Fruit fly (Drosophila melanogaster) whole organism: Measurements from ENCODE around the gene NijC.
A peak's percentile ranks its signal among the peaks of the same experiment; 100 is the strongest.

Source experiments
- CG8478 ChIP-seq: fragments of >200 bp; optimal IDR thresholded peaks from 2 replicates; lab custom pipeline; 2018; ENCODE audit warnings: inconsistent platforms
- Dll ChIP-seq: fragments of >200 bp; optimal IDR thresholded peaks from 2 replicates; lab custom pipeline; 2017
- EcR ChIP-seq, 2 experiments: fragments of >200 bp; optimal IDR thresholded peaks; 2 replicates each; lab custom pipeline; 2017; ENCODE audit warnings: missing biosample characterization in 2 of 2, missing genetic modification characterization in 2 of 2, missing genetic modification reagents in 2 of 2
- pan ChIP-seq: fragments of >200 bp; optimal IDR thresholded peaks from 2 replicates; lab custom pipeline; 2017
- psq ChIP-seq: fragments of >200 bp; optimal IDR thresholded peaks from 2 replicates; lab custom pipeline; 2017
- usp ChIP-seq: fragments of >200 bp; optimal IDR thresholded peaks from 2 replicates; lab custom pipeline; 2017; ENCODE audit warnings: missing biosample characterization, missing genetic modification characterization, mixed read lengths

Gene NijC

dm6 chr3R:12694742-12695141, at the start of gene NijC, which contains the start of gene CG14391:
Gene NijC (plus strand): TSS chr3R:12695129.
Gene CG14391 (minus strand): TSS chr3R:12694842.
- TF ChIP-seq Dll (lab: Kevin White, UChicago): no peak
- no peak for TF ChIP-seq pan (lab: Kevin White, UChicago)
- no peak for TF ChIP-seq EcR (GFP tag; optimal IDR thresholded peaks at IDR 0.05; lab: Kevin White, UChicago)
- TF ChIP-seq psq: no peak
- TF ChIP-seq usp (GFP tag; lab: Kevin White, UChicago): no peak
- TF ChIP-seq CG8478 (lab: Kevin White, UChicago): no peak

DNA sequence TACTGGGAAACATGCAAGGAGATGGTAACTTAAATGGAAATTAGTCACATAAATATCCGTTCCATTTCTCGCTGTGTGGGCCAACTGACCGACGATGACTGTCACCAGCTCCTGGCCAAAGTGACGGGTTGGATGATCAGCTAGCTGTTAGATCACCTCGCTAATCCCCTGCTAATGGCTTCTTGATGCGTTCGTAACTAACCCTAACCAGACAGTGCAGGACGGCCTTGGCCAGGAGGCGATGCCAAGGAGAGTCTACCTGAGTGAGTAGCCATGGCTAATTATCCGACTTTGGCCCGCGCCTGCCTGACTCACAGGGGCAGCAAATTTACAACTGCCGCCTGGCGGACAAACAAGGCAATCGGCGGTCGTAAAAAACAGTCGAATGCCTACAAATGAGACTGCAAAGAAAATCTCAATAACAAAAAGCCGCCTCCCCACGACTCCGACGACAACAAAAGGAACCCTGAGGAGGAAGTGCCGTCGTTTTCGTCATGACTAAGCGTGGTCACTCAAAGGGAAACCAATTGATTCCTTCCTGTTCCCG, 49.1 kb upstream of the NijC start:
- no peak for TF ChIP-seq EcR (GFP tag; optimal IDR thresholded peaks at IDR 0.05; lab: Kevin White, UChicago)
- TF ChIP-seq pan (lab: Kevin White, UChicago): no peak
- no peak for TF ChIP-seq Dll (lab: Kevin White, UChicago)

- no peak for TF ChIP-seq usp (GFP tag; lab: Kevin White, UChicago)
- TF ChIP-seq pan (lab: Kevin White, UChicago): no peak
- no peak for TF ChIP-seq CG8478 (lab: Kevin White, UChicago)
- no peak for TF ChIP-seq EcR (GFP tag; optimal IDR thresholded peaks at IDR 0.05; lab: Kevin White, UChicago)
- TF ChIP-seq Dll (lab: Kevin White, UChicago): no peak
These were observed 48.0 kb upstream of the NijC start for dm6 chr3R:12646926-12647325.

DNA sequence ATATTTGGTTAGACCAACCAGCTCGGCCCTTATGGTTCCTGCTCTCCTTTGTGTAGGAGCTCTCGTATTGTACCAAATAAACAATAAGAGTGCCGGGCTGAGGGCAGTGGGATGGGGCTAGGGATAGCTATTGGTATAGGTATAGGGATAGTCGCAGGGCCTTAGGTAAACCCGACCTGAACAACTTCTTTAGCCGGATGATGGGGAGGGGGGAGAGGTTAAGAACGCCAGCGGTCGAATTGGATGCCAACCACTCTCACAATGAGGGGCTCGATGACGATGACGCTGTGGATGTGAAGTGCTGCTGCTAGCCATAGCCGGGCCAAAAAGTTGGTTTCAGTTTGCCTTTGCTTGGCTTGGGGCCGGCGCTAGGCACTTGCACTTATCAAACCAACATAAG, 47.6 kb upstream of the NijC start:
- no peak for TF ChIP-seq Dll (lab: Kevin White, UChicago)
- no peak for TF ChIP-seq pan (lab: Kevin White, UChicago)
- no peak for TF ChIP-seq CG8478 (lab: Kevin White, UChicago)

dm6 chr3R:12647954-12648353, 47.0 kb upstream of the NijC start, which contains the start of gene Dtg:
Gene Dtg (plus strand): TSS chr3R:12648058.
- TF ChIP-seq usp (GFP tag; lab: Kevin White, UChicago): no peak
- peak in 1 of 2 experiments; percentile 30 for TF ChIP-seq EcR (GFP tag; optimal IDR thresholded peaks at IDR 0.05; lab: Kevin White, UChicago)

- TF ChIP-seq psq (no peak), pan (lab: Kevin White, UChicago) (no peak), EcR (GFP tag; optimal IDR thresholded peaks at IDR 0.05; lab: Kevin White, UChicago) (no peak), usp (GFP tag; lab: Kevin White, UChicago) (no peak), CG8478 (lab: Kevin White, UChicago) (no peak), Dll (lab: Kevin White, UChicago) (no peak)
These were observed 45.6 kb upstream of the NijC start for dm6 chr3R:12649099-12650029.

- TF ChIP-seq Dll (lab: Kevin White, UChicago): no peak
- TF ChIP-seq pan (lab: Kevin White, UChicago): no peak
- TF ChIP-seq EcR (GFP tag; optimal IDR thresholded peaks at IDR 0.05; lab: Kevin White, UChicago): no peak
- no peak for TF ChIP-seq CG8478 (lab: Kevin White, UChicago)
- TF ChIP-seq usp (GFP tag; lab: Kevin White, UChicago): no peak
- no peak for TF ChIP-seq psq
These were observed 44.4 kb upstream of the NijC start for dm6 chr3R:12650537-12650936.

DNA sequence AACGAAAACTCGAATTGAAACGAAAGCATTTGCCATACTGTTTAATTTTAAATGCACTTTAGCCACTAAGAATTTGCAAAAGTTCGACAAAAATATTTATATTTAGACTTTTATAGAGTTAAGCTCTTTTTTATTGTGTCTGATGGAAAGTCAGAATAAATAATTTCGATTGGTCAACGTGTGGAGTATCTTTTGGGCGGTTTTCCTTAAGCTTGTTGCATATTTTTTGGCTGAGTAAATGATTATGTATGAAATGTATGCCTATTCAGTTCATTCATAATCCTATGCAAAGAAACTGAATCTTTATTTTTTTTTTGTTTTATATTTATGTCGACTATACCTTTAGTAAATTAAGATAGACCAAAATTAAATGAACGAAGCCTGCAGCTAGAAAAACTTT, 42.2 kb upstream of the NijC start:
- TF ChIP-seq usp (GFP tag; lab: Kevin White, UChicago): no peak
- TF ChIP-seq EcR (GFP tag; optimal IDR thresholded peaks at IDR 0.05; lab: Kevin White, UChicago): no peak
- TF ChIP-seq pan (lab: Kevin White, UChicago): no peak
- no peak for TF ChIP-seq CG8478 (lab: Kevin White, UChicago)
- TF ChIP-seq Dll (lab: Kevin White, UChicago): no peak
- TF ChIP-seq psq: no peak

- no peak for TF ChIP-seq psq
- no peak for TF ChIP-seq CG8478 (lab: Kevin White, UChicago)
- TF ChIP-seq pan (lab: Kevin White, UChicago): no peak
- no peak for TF ChIP-seq EcR (GFP tag; optimal IDR thresholded peaks at IDR 0.05; lab: Kevin White, UChicago)
- TF ChIP-seq Dll (lab: Kevin White, UChicago): no peak
- no peak for TF ChIP-seq usp (GFP tag; lab: Kevin White, UChicago)
These were observed 41.2 kb upstream of the NijC start for dm6 chr3R:12653511-12654252.

DNA sequence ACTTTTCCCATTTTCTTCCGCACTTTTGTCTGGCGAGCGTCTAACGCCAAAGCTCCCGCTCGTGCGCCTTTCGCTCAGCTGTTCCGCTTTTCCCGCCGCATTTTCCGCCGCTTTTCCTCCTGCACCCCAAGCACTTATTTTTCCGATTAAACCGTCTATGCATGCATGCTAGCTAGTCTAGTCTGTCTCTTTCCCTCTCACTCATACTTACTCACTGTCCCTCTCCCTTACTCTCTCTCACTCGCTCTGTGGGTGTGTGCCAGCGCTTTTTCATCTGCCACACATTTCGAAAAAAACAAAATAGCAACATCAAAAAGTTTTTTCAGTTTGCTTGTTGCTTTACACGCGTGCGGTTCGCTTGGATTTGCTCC, 40.7 kb upstream of the NijC start, which contains the start of gene CG6225:
Gene CG6225 (plus strand): TSS at position 325 of the 371 bp plus-strand sequence.
- TF ChIP-seq CG8478 (lab: Kevin White, UChicago): no peak
- no peak for TF ChIP-seq psq
- TF ChIP-seq EcR (GFP tag; optimal IDR thresholded peaks at IDR 0.05; lab: Kevin White, UChicago): no peak

- no peak for TF ChIP-seq usp (GFP tag; lab: Kevin White, UChicago)
- TF ChIP-seq Dll (lab: Kevin White, UChicago): no peak
- TF ChIP-seq pan (lab: Kevin White, UChicago): no peak
- TF ChIP-seq EcR (GFP tag; optimal IDR thresholded peaks at IDR 0.05; lab: Kevin White, UChicago): no peak
- no peak for TF ChIP-seq CG8478 (lab: Kevin White, UChicago)
- TF ChIP-seq psq: no peak
These were observed 37.9 kb upstream of the NijC start for dm6 chr3R:12656946-12657566.
